Fruit fly (Drosophila melanogaster): ENCODE data around the gene CG10920.

The CG10920 gene

DNA sequence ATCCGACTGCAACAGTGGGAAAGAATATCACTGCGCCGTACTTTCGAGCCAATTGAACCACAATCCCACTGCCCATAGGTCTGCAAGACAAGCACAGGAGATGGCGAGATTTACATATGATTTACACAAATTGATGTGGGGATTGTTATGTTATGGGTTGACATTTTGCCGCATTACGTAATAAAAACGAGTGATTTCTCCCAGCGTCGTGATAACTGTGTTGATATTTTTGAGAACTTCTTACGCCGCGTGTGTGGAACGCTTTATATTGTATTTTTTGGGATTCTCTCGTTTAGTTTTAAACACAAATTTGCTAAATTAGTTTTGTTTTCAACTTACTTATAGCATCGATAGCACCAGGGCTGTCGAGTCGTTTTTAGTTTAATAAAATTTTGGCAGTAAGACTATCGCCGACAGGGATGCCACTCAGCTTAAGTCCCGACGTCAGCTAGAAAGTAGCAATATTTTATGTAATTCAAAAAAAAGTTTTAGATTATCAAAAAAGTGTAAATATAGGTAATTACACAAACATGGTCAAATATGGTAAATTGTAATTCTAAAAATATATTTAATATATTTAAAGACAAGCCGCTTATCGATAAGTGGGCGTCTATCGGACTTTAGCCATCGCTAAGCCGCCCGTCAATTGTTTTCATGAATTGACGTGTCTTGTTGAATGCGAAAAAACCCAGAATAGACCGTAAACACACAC lies 39.5 kb upstream of the CG10920 start, which contains the start of the genes CG45089, ND-MNLL and p115 (continued):
- TF ChIP-seq CG2875 (GFP tag; optimal IDR thresholded peaks at IDR 0.05) (no peak), H15 (GFP tag; IDR thresholded peaks at IDR 0.05) (0 out of 3 replicates have a peak, but pooled peaks have one; percentile 14), Trl (optimal IDR thresholded peaks at IDR 0.05) (no peak), Trl (GFP tag; optimal IDR thresholded peaks at IDR 0.05) (peak; percentile 20), Vsx1 (GFP tag; optimal IDR thresholded peaks at IDR 0.05) (no peak), CG4820 (GFP tag; optimal IDR thresholded peaks at IDR 0.05) (peak; percentile 36), CG10209 (GFP tag; optimal IDR thresholded peaks at IDR 0.05) (peak; percentile 25), bowl (GFP tag; IDR thresholded peaks at IDR 0.05) (no peak), Antp (GFP tag; optimal IDR thresholded peaks at IDR 0.05) (peak; percentile 30), CG18262 (tag; optimal IDR thresholded peaks at IDR 0.05) (peak; percentile 62), CG9609 (GFP tag; optimal IDR thresholded peaks at IDR 0.05) (peak; percentile 7), Atf6 (GFP tag; IDR thresholded peaks at IDR 0.05) (no peak), dimm (GFP tag; IDR thresholded peaks at IDR 0.05) (no peak), CG9215 (GFP tag; IDR thresholded peaks at IDR 0.05) (peak; percentile 25; the same call in 1 of the 2 replicates), CG14050 (GFP tag; IDR thresholded peaks at IDR 0.05) (no peak), Spps (tag; optimal IDR thresholded peaks at IDR 0.05) (peak; percentile 9), Sry-β (GFP tag; optimal IDR thresholded peaks at IDR 0.05) (peak; percentile 89), MTF-1 (GFP tag; optimal IDR thresholded peaks at IDR 0.05; ENCODE audit: borderline replicate concordance) (no peak), Bteb2 (GFP tag; optimal IDR thresholded peaks at IDR 0.05) (no peak), CG10462 (GFP tag; optimal IDR thresholded peaks at IDR 0.05) (peak; percentile 24), z (GFP tag; IDR thresholded peaks at IDR 0.05) (no peak), CG10654 (GFP tag; optimal IDR thresholded peaks at IDR 0.05) (peak; percentile 54), CG7987 (GFP tag; optimal IDR thresholded peaks at IDR 0.05) (no peak), CG13424 (tag; optimal IDR thresholded peaks at IDR 0.05) (peak; percentile 72), peb (GFP tag; IDR thresholded peaks at IDR 0.05) (no peak), CG16813 (GFP tag; IDR thresholded peaks at IDR 0.05; ENCODE audit: partially characterized antibody) (peak; percentile 58), zen (tag; optimal IDR thresholded peaks at IDR 0.05) (peak; percentile 53), hth (optimal IDR thresholded peaks at IDR 0.05) (no peak), Dp (GFP tag; optimal IDR thresholded peaks at IDR 0.05) (peak; percentile 35), CG16779 (GFP tag; IDR thresholded peaks at IDR 0.05) (no peak), unc-4 (GFP tag; IDR thresholded peaks at IDR 0.05; ENCODE audit: partially characterized antibody) (peak; percentile 65; the same call in 1 of the 2 replicates), esg (GFP tag; conservative IDR thresholded peaks at IDR 0.05) (no peak; the same call in 1 of the 2 replicates), klu (GFP tag; IDR thresholded peaks at IDR 0.05) (peak; percentile 53), lmd (GFP tag; IDR thresholded peaks at IDR 0.05) (peak; percentile 62), fd3F (GFP tag; optimal IDR thresholded peaks at IDR 0.05) (peak; percentile 34), dan (GFP tag; IDR thresholded peaks at IDR 0.05) (no peak), CG6654 (GFP tag; optimal IDR thresholded peaks at IDR 0.05) (no peak), Eip74EF (GFP tag; optimal IDR thresholded peaks at IDR 0.05) (peak in 1 of 2 experiments; percentile 23), CG3281 (GFP tag; optimal IDR thresholded peaks at IDR 0.05) (peak; percentile 53), B-H2 (GFP tag; optimal IDR thresholded peaks at IDR 0.05) (peak; percentile 74), D (optimal IDR thresholded peaks at IDR 0.05) (no peak), D (GFP tag; optimal IDR thresholded peaks at IDR 0.05) (no peak), Ssrp (tag; optimal IDR thresholded peaks at IDR 0.05) (peak; percentile 35), CG12104 (GFP tag; optimal IDR thresholded peaks at IDR 0.05) (no peak), nom (GFP tag; optimal IDR thresholded peaks at IDR 0.05) (no peak), yki (optimal IDR thresholded peaks at IDR 0.05) (no peak), CG30403 (GFP tag; optimal IDR thresholded peaks at IDR 0.05) (peak; percentile 75), CG12155 (GFP tag; optimal IDR thresholded peaks at IDR 0.05) (peak; percentile 66), CG11398 (GFP tag; optimal IDR thresholded peaks at IDR 0.05) (no peak), sob (GFP tag; IDR thresholded peaks at IDR 0.05) (peak; percentile 73), so (GFP tag; IDR thresholded peaks at IDR 0.05) (no peak)
